Fruit fly (Drosophila melanogaster) whole organism, prepupa: Measurements from ENCODE around the gene mgr.

ENCODE experiments used
- Blimp-1 ChIP-seq: fragments of 200-800 bp; sonication (Bioruptor generic); optimal IDR thresholded peaks from 3 replicates; lab custom pipeline; 2017; ENCODE audit warnings: missing biosample characterization, missing genetic modification characterization, mild to moderate bottlenecking, moderate library complexity, missing genetic modification reagents
- CG11762 ChIP-seq: fragments of 200-800 bp; sonication (Bioruptor generic); optimal IDR thresholded peaks from 3 replicates; lab custom pipeline; 2016; ENCODE audit warnings: missing biosample characterization, missing genetic modification characterization; ENCODE audit not compliant: insufficient read depth
- CG8119 ChIP-seq: fragments of 200-800 bp; sonication (Bioruptor generic); IDR thresholded peaks from 3 replicates; pipeline ENCODE4 v1.3.6; 2022; ENCODE audit warnings: missing biosample characterization, missing genetic modification characterization
- achi ChIP-seq: fragments of 200-800 bp; sonication (Bioruptor generic); optimal IDR thresholded peaks from 3 replicates; lab custom pipeline; 2016; ENCODE audit warnings: missing biosample characterization, missing genetic modification characterization
- dsx ChIP-seq: fragments of 200-800 bp; optimal IDR thresholded peaks from 3 replicates; lab custom pipeline; 2019; ENCODE audit warnings: missing biosample characterization, mild to moderate bottlenecking, missing genetic modification characterization, moderate library complexity; ENCODE audit not compliant: poor library complexity, severe bottlenecking

dm6 chr3R:11441038-11441437 lies 31.4 kb upstream of the mgr start:
- TF ChIP-seq CG11762 (no peak), CG8119 (no peak), achi (GFP tag; lab: Kevin White, UChicago) (no peak), Blimp-1 (GFP tag; lab: Kevin White, UChicago) (no peak), dsx (GFP tag; lab: Kevin White, UChicago) (no peak)
